Fruit fly (Drosophila melanogaster): ENCODE data around the gene CG12355.

The CG12355 gene

DNA sequence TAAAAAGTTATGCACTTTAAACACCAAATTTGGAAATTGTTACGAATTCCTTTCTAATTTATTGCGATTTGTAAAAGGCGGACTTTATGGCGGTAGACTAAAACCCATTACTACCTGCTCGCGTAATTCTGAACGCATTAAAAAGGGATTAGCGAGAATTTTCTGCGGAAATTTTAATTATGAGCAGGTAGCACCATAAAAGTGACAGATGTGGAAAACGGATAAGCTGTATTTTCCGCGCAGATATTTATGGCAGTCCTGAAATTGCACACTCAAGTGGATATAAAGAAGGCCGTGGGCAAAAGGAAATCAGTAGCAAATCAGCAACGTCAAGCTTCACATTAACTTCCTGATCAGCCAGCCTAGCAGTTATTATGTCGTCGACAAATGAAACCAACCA, 13.4 kb upstream of the CG12355 start, which contains the start of gene Z600:
Gene Z600, plus strand, starts transcription at position 312 of the 400 bp plus-strand sequence.
- TF ChIP-seq pan (optimal IDR thresholded peaks at IDR 0.05) = no peak
- no peak for TF ChIP-seq rgr (GFP tag; optimal IDR thresholded peaks at IDR 0.05)
- TF ChIP-seq foxo (GFP tag; optimal IDR thresholded peaks at IDR 0.05) = no peak
- no peak for TF ChIP-seq Abd-B (GFP tag; optimal IDR thresholded peaks at IDR 0.05)
- no peak for TF ChIP-seq woc (GFP tag; optimal IDR thresholded peaks at IDR 0.05)
- no peak for TF ChIP-seq Hr83 (GFP tag; optimal IDR thresholded peaks at IDR 0.05; ENCODE audit: poor library complexity, severe bottlenecking)
- TF ChIP-seq Hr78 (GFP tag; optimal IDR thresholded peaks at IDR 0.05) = no peak
- no peak for TF ChIP-seq jim (GFP tag; optimal IDR thresholded peaks at IDR 0.05)
- TF ChIP-seq CrebA (GFP tag; optimal IDR thresholded peaks at IDR 0.05; ENCODE audit: borderline replicate concordance) = no peak
- no peak for TF ChIP-seq dl (GFP tag; optimal IDR thresholded peaks at IDR 0.05; ENCODE audit: insufficient read depth in 1 of 2, partially characterized antibody in 2 of 2)
- TF ChIP-seq ey (GFP tag; optimal IDR thresholded peaks at IDR 0.05) = no peak
- no peak for TF ChIP-seq Rel (GFP tag; optimal IDR thresholded peaks at IDR 0.05)
- TF ChIP-seq Rel (tag; optimal IDR thresholded peaks at IDR 0.05) = no peak
- TF ChIP-seq Dfd (GFP tag; optimal IDR thresholded peaks at IDR 0.05) = no peak
- TF ChIP-seq h (GFP tag; optimal IDR thresholded peaks at IDR 0.05) = no peak
- TF ChIP-seq psq (GFP tag; optimal IDR thresholded peaks at IDR 0.05) = no peak
- TF ChIP-seq sv (GFP tag; optimal IDR thresholded peaks at IDR 0.05) = no peak
- TF ChIP-seq HLH106 (tag; optimal IDR thresholded peaks at IDR 0.05) = no peak
- no peak for TF ChIP-seq tai (GFP tag; optimal IDR thresholded peaks at IDR 0.05)

DNA sequence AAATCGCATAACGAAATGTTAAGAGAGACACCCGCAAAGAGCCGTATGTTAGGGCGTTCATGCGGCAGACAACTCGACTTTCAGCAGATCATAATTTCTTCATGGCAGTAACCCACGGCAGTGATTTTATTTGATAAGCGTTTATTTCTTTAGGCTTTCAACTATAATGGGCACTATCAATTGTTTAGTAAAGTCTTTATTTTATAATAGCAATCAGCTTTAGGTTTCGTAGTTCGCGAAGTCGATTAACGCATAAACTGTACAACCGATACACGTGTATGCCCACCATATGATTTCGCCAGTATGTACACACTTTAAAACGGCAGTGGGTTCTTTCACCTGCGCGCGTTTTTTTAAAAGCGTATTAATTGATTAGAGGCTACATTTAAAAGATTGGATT, 12.9 kb upstream of the CG12355 start, which contains the start of gene CG7841:
Gene CG7841, minus strand, starts transcription at position 20 of the 400 bp plus-strand sequence.
- TF ChIP-seq HLH106 (tag; optimal IDR thresholded peaks at IDR 0.05) (peak; percentile 99), GATAd (GFP tag; optimal IDR thresholded peaks at IDR 0.05) (no peak), CG32264 (GFP tag; optimal IDR thresholded peaks at IDR 0.05) (peak; percentile 97), Hnf4 (GFP tag; optimal IDR thresholded peaks at IDR 0.05) (peak; percentile 96), usp (GFP tag; optimal IDR thresholded peaks at IDR 0.05) (no peak), Dfd (GFP tag; optimal IDR thresholded peaks at IDR 0.05) (no peak), dmrt93B (GFP tag; optimal IDR thresholded peaks at IDR 0.05) (peak; percentile 94), rgr (GFP tag; optimal IDR thresholded peaks at IDR 0.05) (peak; percentile 99), OdsH (GFP tag; optimal IDR thresholded peaks at IDR 0.05) (peak; percentile 99), psq (GFP tag; optimal IDR thresholded peaks at IDR 0.05) (peak; percentile 93), CrebA (GFP tag; optimal IDR thresholded peaks at IDR 0.05; ENCODE audit: borderline replicate concordance) (no peak), Hr78 (GFP tag; optimal IDR thresholded peaks at IDR 0.05) (no peak), br (GFP tag; optimal IDR thresholded peaks at IDR 0.05) (peak; percentile 99), Abd-B (GFP tag; optimal IDR thresholded peaks at IDR 0.05) (no peak), foxo (GFP tag; optimal IDR thresholded peaks at IDR 0.05) (peak; percentile 96 to 99), Rel (GFP tag; optimal IDR thresholded peaks at IDR 0.05) (peak; percentile 89), Rel (tag; optimal IDR thresholded peaks at IDR 0.05) (peak; percentile 95), jim (GFP tag; optimal IDR thresholded peaks at IDR 0.05) (no peak), h (GFP tag; optimal IDR thresholded peaks at IDR 0.05) (peak; percentile 99), CG9705 (GFP tag; optimal IDR thresholded peaks at IDR 0.05) (peak; percentile 98), lola (GFP tag; optimal IDR thresholded peaks at IDR 0.05) (no peak), pan (optimal IDR thresholded peaks at IDR 0.05) (no peak), brk (GFP tag; optimal IDR thresholded peaks at IDR 0.05) (peak; percentile 98), fru (GFP tag; optimal IDR thresholded peaks at IDR 0.05) (peak; percentile 99), Dif (GFP tag; optimal IDR thresholded peaks at IDR 0.05; ENCODE audit: partially characterized antibody) (no peak), Jra (GFP tag; optimal IDR thresholded peaks at IDR 0.05) (peak; percentile 97), sage (GFP tag; optimal IDR thresholded peaks at IDR 0.05) (peak; percentile 98), Vsx2 (GFP tag; optimal IDR thresholded peaks at IDR 0.05; ENCODE audit: partially characterized antibody) (no peak), woc (GFP tag; optimal IDR thresholded peaks at IDR 0.05) (peak; percentile 96), N (GFP tag; optimal IDR thresholded peaks at IDR 0.05) (no peak), Mio (GFP tag; optimal IDR thresholded peaks at IDR 0.05) (peak; percentile 85), sv (GFP tag; optimal IDR thresholded peaks at IDR 0.05) (peak; percentile 98), dl (GFP tag; optimal IDR thresholded peaks at IDR 0.05; ENCODE audit: insufficient read depth in 1 of 2, partially characterized antibody in 2 of 2) (no peak), Sp1 (GFP tag; optimal IDR thresholded peaks at IDR 0.05) (peak; percentile 99), ey (GFP tag; optimal IDR thresholded peaks at IDR 0.05) (peak; percentile 97), tai (GFP tag; optimal IDR thresholded peaks at IDR 0.05) (peak; percentile 96), dsf (GFP tag; optimal IDR thresholded peaks at IDR 0.05; ENCODE audit: borderline replicate concordance) (peak; percentile 83), Myc (optimal IDR thresholded peaks at IDR 0.05) (no peak), Hr83 (GFP tag; optimal IDR thresholded peaks at IDR 0.05; ENCODE audit: poor library complexity, severe bottlenecking) (no peak)

All from whole organism, wandering third instar larva.